Worm (Caenorhabditis elegans) whole organism, dauer: ENCODE results near the gene gst-40.
"Not testable (repeated sequence)": the region's sequence is repeated elsewhere in the genome, so short reads cannot be mapped to it uniquely, and the experiment has no call there.

Experiments used
- unc-62 ChIP-seq: sonication (generic microtip); optimal IDR thresholded peaks from 2 replicates; lab custom pipeline; 2017; ENCODE audit warnings: missing biosample characterization, missing genetic modification reagents, missing genetic modification characterization

gst-40 gene

DNA sequence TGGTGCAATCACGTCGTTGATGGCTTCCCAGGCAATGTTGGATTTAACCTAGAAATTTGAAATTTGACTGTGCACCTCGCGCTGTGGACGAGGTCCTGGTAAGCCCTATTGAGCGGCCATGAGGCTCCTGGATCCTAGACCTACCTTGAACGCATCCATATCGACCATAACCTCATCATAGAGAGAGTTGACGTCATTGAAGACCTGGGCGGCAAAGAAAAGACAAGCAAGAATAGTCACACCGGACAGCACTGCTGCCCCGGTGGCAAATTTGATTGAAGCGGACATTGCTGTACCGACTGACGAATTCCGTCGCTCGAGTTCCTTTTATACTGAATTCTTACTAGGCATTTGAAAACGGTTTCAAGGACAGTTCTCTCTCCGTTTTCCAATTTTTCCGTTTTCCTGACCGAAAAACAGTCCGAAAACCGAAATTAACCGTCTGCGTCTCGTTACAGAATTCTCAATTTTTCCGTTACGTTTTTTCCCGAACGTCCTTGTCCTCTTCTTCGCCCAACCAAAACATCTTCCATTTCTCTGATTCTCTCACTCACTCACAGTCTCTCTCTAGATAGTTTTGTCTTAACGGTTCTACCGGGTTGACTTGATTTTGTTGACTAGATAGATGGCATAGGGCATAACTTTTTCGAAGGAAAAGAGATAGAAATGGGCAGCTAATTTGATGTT lies 3.2 kb downstream of the gst-40 start, which contains the start of gene col-103:
TSS of gene col-103 (minus strand) at position 302 of the 687 bp plus-strand sequence.
- no peak for TF ChIP-seq unc-62 (GFP tag; lab: Kevin White, UChicago)

DNA sequence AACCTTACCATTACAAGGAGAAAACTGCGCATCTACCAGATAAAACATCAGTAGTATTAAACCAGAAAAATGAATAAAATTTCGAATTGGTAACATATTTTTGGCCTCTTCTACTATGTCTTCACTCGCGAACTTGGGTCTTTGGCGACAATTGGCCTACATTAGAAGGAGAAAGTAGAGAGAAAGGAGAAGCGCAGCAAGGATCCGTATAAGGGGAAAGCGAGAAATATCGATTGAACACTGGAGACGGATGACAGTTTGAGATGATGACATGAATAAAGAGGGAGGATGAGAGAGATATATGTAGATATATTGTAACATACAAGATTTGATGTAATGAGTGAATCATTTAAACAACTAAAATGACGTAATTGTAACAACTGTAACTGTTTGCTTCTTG lies 8.0 kb downstream of the gst-40 start, which contains the start of gene F56B3.2:
TSS of gene F56B3.2 (minus strand) at position 273 of the 400 bp plus-strand sequence.
- TF ChIP-seq unc-62 (GFP tag; lab: Kevin White, UChicago), result no peak

DNA sequence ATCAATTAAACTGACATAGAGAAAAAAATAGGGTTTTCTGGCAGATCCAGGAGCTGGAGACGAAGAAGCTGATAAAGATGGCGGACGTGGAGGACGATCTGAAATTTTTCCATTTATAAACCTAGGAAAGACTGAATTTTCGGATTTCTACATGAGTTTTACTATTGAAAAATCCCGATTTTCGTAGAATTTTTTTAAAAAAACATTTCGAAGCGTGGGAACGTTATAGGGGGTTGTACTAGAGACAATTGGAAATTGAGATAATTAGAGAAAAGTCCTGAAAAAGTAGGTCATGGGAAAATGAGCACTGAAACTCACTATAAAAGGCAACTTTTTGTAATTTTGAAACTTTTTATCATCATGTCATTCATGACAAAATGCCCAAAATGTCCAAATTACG lies 10.8 kb downstream of the gst-40 start, which contains the start of gene F56B3.9:
TSS of gene F56B3.9 (plus strand) at position 301 of the 400 bp plus-strand sequence.
- TF ChIP-seq unc-62 (GFP tag; lab: Kevin White, UChicago), result not testable (repeated sequence)

DNA sequence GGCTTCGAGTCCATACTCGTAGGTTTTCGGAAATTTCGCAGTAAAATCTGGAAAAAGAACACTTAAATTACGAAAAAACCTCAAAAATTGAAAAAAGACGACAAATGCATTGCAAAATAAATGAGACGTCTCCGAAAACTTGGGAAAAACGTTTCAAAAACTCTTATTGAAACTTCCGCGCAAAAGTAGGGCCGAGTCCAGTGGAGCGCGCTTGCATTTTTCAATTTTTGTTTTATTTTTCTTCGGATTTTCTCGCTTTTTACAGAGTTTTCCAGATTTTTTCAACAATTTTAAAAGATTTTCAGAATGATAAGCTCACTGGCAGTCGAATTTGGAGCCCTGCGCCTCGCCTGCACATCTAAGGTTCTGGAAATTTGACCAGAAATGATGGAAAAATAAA lies 12.6 kb downstream of the gst-40 start, which contains the start of gene mrpl-2:
TSS of gene mrpl-2 (plus strand) at position 307 of the 400 bp plus-strand sequence.
- no peak for TF ChIP-seq unc-62 (GFP tag; lab: Kevin White, UChicago)

DNA sequence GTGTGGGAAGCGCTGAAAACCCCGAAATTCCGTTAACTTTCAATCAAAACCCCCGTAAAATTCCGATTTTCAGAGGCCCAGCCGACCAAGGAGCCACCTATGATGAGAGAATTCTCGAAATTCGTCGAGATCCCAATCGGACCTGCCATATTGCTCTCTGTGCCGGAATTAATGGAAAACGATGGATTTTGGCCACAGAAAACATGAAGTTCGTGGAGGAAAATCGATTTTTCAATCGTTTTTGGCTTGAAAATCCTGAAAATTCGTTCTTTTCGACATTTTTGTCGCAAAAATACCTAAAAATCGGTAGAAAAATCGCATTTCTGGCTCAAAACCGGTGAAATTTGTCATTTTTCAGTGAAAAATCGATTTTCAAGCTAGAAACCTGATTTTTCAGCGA lies 13.3 kb downstream of the gst-40 start:
- no peak for TF ChIP-seq unc-62 (GFP tag; lab: Kevin White, UChicago)

DNA sequence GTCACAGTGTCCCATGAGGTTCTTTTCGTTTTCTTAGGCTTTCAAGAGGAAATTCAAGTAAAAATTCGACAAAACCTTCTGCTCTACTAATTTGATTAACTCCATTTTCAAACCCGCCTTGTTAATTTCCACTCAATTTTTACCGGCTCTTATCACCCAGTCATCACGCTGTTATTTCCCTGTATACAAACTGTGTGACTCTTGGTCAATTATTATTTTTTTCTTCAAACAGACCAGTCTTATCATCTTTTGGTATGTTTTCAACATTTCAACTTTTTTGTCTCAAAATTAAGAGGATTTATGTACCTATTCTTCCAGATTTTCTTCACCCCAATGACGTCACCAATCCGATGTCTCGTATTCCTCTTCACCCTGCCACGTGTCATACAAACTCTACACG lies 18.2 kb downstream of the gst-40 start, which contains the start of gene ugt-52:
TSS of gene ugt-52 (plus strand) at position 301 of the 400 bp plus-strand sequence.
- TF ChIP-seq unc-62 (GFP tag; lab: Kevin White, UChicago), result no peak

DNA sequence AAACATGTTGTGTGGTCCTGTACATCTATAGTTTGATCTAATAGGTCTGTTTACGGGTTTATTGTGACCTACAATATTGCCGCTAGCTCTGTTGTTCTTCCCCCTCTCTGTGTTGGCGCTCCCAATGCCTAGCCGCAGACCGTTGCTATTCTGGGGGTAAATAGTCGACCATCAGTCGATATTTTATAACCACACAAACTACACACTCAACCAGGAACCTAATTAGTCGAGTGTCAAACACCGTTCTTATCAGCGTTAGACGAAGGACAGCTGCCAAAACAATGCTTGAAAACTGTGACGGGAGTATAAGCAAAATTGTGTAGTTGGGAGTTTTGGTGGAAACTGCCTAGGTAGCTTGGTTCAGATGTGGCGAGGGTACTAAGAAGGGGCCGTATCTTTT lies 22.1 kb downstream of the gst-40 start:
- no peak for TF ChIP-seq unc-62 (GFP tag; lab: Kevin White, UChicago)

DNA sequence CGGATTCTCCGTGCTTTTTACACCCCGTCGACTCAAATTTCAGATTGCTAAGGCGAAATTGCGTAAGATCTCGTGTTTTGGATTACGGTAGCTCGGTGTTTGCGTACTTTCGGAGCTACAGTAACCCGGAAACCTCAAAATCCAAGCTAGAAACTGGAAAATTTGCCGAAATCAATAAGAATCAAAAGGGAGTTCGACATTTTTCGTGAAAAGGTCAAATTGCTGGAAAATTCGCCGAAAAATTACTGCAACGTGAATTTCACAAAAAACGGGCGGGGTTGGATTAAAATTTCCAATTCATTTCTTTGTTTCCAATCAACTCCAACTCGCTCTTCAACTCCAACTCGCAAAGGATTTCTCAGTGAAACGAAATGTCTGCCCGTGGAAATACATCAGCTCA lies 27.5 kb downstream of the gst-40 start, which contains the start of gene F56B3.6:
TSS of gene F56B3.6 (plus strand) at position 301 of the 400 bp plus-strand sequence.
- no peak for TF ChIP-seq unc-62 (GFP tag; lab: Kevin White, UChicago)

DNA sequence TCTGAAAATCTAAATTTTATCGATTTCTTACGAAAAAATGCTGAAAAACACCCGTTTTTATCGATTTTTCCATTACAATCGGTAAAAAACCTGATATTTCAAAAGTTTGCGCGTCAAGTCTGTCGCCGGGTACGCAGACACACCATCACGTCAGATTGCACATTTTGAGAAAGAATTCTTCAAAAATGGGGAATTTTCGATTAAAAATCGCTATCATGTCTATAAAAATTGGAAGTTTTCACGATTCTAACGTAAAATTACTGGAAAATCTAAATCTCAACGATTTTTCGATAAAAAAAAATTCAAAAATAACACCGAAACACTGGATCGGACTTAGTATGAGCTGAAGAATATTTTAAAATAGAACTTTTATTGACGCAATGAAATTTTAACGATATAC lies 34.0 kb downstream of the gst-40 start, which contains the start of gene F56B3.4:
TSS of gene F56B3.4 (minus strand) at position 1 of the 400 bp plus-strand sequence.
- no peak for TF ChIP-seq unc-62 (GFP tag; lab: Kevin White, UChicago)

DNA sequence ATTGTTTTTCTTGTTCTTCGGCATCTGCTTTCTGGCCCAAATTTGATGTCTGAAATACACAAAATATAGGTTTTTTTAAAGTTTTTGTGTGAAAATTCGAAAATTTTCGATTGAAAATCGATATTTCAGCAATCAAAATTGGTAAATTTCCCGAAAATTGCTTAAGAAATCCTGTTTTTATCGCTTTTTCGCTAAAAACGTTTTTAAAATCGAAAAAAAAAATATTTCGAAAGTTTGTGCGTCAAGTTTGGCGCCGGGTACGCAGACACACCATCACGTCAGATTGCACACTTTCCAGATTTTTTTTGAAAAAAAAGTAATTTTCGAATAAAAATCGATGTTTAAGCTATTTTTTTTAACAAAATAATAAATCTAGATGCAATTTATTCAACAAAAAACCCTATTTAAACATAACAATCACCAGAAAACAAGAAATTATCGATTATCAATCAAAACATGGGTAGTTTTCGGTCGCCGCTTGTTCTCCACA lies 35.1 kb downstream of the gst-40 start, which contains the start of gene skr-18:
TSS of gene skr-18 (minus strand) at position 51 of the 490 bp plus-strand sequence.
- no peak for TF ChIP-seq unc-62 (GFP tag; lab: Kevin White, UChicago)

DNA sequence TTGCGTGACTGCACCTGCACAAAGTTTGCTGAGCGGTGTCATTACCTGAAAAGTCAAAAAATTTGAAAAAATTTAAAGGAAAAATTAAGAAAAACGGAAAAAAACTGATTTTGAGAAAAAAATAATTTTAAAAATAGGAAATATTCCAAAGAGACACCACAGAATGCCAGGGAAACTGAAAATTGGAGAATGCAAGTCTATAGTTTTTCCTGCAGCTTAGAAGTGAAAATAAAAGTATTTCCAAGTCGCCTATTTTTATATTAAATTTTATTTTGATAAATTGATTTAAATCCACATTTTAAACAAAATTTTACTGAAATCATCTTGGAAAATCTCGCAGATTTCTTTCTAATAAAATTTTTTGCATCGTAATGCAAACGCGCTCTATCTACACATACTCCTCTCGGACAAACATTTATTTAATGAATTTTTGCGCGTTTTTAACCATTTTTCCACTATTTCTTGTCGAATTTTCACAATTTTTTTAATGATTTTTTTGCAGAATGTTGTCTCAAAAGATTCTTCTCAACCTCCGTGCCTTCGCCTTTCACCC lies 36.3 kb downstream of the gst-40 start, which contains the start of the genes F56B3.11 and ech-5:
TSS of gene F56B3.11 (minus strand) at position 51 of the 553 bp plus-strand sequence.
TSS of gene ech-5 (plus strand) at position 503 of the 553 bp plus-strand sequence.
- no peak for TF ChIP-seq unc-62 (GFP tag; lab: Kevin White, UChicago)

DNA sequence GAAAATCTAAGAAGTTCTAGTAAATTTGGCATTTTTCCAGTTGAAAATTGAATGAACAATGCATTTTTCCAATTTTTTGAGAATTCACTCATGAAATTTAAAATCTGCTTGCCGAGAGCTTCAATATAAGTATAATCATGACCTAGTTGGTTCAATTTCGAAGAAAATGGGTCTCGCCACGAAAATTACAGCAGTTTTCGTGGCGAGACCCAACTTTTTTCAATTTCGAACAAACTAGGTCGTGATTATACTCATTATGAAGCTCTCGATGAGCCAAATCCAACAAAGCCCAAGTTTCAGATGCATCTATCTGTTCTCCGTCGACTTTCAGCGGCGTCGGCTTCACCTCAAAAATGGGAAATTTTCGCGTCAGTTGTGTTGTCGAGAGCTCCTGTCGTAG lies 40.2 kb downstream of the gst-40 start, which contains the start of gene mrpl-46:
TSS of gene mrpl-46 (plus strand) at position 301 of the 400 bp plus-strand sequence.
- no peak for TF ChIP-seq unc-62 (GFP tag; lab: Kevin White, UChicago)

DNA sequence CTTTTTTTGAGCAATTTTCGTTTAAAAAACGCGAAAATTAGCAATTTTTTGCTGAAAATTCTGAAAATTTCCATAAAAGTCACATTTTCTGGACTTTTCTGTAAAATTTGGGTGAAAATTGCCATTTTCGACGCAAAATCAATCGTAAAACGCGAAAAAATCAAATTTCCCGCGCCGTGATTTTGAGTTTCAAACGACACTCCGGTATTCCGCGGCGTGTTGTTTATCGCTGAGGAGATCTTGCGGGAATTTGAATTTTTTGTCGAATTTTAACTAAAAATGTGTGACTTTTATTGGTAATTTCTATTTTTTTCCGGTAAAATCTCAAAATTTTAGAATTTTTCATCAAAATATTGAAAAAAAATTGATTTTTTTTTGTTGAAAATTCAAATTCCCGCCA lies 40.9 kb downstream of the gst-40 start:
- no peak for TF ChIP-seq unc-62 (GFP tag; lab: Kevin White, UChicago)

DNA sequence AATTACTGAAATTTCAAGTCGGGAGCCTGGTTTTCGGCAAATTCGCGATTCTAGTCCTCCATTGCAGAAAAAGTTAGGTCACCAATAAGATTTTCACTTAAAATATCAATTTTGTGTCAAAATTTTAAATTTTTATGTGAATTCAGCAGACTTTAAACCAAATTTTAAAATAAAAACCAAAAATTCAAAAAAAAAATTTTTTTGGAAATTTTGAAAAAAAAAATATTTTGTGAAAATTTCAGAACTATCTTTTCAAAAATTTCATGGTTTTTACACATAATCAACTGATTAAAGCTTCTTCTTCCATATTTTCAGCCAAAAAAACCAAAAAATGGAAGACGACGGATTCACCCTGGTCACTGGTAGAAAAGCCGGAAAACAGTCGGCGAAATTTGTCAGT lies 44.5 kb downstream of the gst-40 start, which contains the start of gene Y55F3BL.4:
TSS of gene Y55F3BL.4 (plus strand) at position 301 of the 400 bp plus-strand sequence.
- TF ChIP-seq unc-62 (GFP tag; lab: Kevin White, UChicago), result no peak

DNA sequence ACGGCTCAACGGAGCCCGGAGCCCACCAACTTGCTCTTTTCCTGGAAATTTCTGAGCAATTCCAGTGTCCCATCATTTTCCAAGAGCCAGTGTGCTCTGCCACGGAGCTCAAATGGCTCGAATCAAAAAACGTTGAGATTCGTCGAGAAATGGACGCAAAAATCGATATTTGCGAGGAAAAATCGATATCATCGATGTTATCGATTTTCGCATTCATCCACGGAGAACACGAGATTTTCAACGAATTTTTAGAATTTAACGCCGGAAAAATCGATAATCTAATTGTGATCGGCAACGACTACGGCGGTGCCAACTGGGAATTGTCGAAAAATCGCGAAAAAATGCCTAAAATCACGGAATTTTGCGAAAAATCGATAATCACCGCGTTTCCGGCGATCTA lies 45.4 kb downstream of the gst-40 start:
- no peak for TF ChIP-seq unc-62 (GFP tag; lab: Kevin White, UChicago)

DNA sequence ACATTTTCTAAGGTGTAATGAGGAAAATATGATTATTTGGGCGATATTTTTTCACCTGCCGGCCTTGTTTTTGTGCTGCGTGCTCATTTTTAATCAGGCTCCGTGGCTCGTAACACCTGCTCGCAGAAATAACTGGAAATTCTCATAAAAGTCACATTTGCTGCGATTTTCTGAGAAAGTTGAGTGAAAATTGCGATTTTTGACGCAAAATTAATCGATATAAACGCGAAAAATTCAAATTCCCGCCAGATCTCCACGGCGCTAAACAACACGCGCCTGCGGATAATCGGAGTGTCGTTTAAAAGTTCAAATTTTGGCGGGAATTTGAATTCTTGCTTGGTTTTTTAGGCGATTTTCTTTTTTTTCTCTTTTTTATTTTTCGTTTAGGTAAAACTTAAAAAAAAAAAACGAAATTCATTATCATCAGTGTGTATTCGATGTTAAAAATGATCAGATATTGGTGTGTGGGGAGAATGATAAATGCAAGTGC lies 46.8 kb downstream of the gst-40 start, which contains the start of gene Y55F3BL.6:
TSS of gene Y55F3BL.6 (minus strand) at position 51 of the 490 bp plus-strand sequence.
- no peak for TF ChIP-seq unc-62 (GFP tag; lab: Kevin White, UChicago)
